Worm (Caenorhabditis elegans) whole organism, late embryonic: ENCODE measurements around the gene fbxb-107.

Experiments used
- fkh-10 ChIP-seq: fragments of 150-350 bp; optimal IDR thresholded peaks from 2 replicates; lab custom pipeline; 2014; ENCODE audit warnings: missing biosample characterization, missing genetic modification reagents, missing genetic modification characterization
- hlh-8 ChIP-seq: sonication (generic microtip); optimal IDR thresholded peaks from 2 replicates; lab custom pipeline; 2016; ENCODE audit warnings: missing genotype, missing genetic modification characterization, missing compliant biosample characterization
- lin-11 ChIP-seq: fragments of 200-800 bp; sonication (Bioruptor generic); optimal IDR thresholded peaks from 2 replicates; lab custom pipeline; 2018; ENCODE audit warnings: mild to moderate bottlenecking, missing genetic modification characterization, missing compliant biosample characterization
- nhr-11 ChIP-seq: fragments of 150-350 bp; optimal IDR thresholded peaks from 2 replicates; lab custom pipeline; 2014; ENCODE audit warnings: missing biosample characterization, missing genetic modification characterization
- pag-3 ChIP-seq: sonication (generic microtip); optimal IDR thresholded peaks from 2 replicates; lab custom pipeline; 2016; ENCODE audit warnings: missing compliant biosample characterization, missing genetic modification characterization, borderline replicate concordance
- pqm-1 ChIP-seq: sonication (generic microtip); optimal IDR thresholded peaks from 2 replicates; lab custom pipeline; 2016; ENCODE audit warnings: missing genetic modification characterization, missing compliant biosample characterization
- ref-2 ChIP-seq: sonication (generic microtip); optimal IDR thresholded peaks from 2 replicates; lab custom pipeline; 2016; ENCODE audit warnings: missing genetic modification characterization, missing compliant biosample characterization

- TF ChIP-seq pag-3 (tag; lab: Kevin White, UChicago): no peak
- no peak for TF ChIP-seq hlh-8 (tag; lab: Kevin White, UChicago)
- TF ChIP-seq ref-2 (tag; lab: Kevin White, UChicago): no peak
- TF ChIP-seq lin-11 (tag; lab: Kevin White, UChicago): no peak
- TF ChIP-seq pqm-1 (tag; lab: Kevin White, UChicago): no peak
- no peak for TF ChIP-seq nhr-11 (tag; lab: Kevin White, UChicago)
- TF ChIP-seq fkh-10 (GFP tag; lab: Kevin White, UChicago): no peak
These were observed 22.9 kb upstream of the fbxb-107 start for ce11 chrII:2735644-2736043.
